Fruit fly (Drosophila melanogaster) whole organism, pupa: Measurements from ENCODE around the gene CG44005.
A peak's percentile ranks its signal among the peaks of the same experiment; 100 is the strongest.

Experiments used
- CG13204 ChIP-seq: fragments of 200-800 bp; sonication (Bioruptor generic); optimal IDR thresholded peaks from 2 replicates; lab custom pipeline; 2018; ENCODE audit warnings: missing biosample characterization, mild to moderate bottlenecking, missing genetic modification characterization, moderate library complexity
- CG14655 ChIP-seq: fragments of 200-800 bp; sonication (Bioruptor generic); optimal IDR thresholded peaks from 3 replicates; lab custom pipeline; 2017; ENCODE audit warnings: mild to moderate bottlenecking, missing biosample characterization, missing genetic modification reagents, missing genetic modification characterization
- CG15710 ChIP-seq: fragments of 200-800 bp; sonication (Bioruptor generic); optimal IDR thresholded peaks from 2 replicates; lab custom pipeline; 2018; ENCODE audit warnings: missing biosample characterization, mild to moderate bottlenecking, missing genetic modification characterization, moderate library complexity
- CG32121 ChIP-seq: fragments of 200-800 bp; sonication (Bioruptor generic); IDR thresholded peaks from 2 replicates; pipeline ENCODE4 v1.3.6; 2022; ENCODE audit warnings: missing biosample characterization, missing genetic modification characterization
- CG4496 ChIP-seq: fragments of 200-800 bp; sonication (Bioruptor generic); IDR thresholded peaks from 3 replicates; pipeline ENCODE4 v1.3.6; 2022; ENCODE audit warnings: missing biosample characterization, missing genetic modification characterization
- CG8159 ChIP-seq: fragments of 200-800 bp; sonication (Bioruptor generic); optimal IDR thresholded peaks from 3 replicates; lab custom pipeline; 2018; ENCODE audit warnings: missing biosample characterization, mild to moderate bottlenecking, missing genetic modification characterization, moderate library complexity
- CG8301 ChIP-seq: fragments of 200-800 bp; sonication (Bioruptor generic); optimal IDR thresholded peaks from 2 replicates; lab custom pipeline; 2018; ENCODE audit warnings: missing biosample characterization, mild to moderate bottlenecking, missing genetic modification characterization
- Snoo ChIP-seq: fragments of 200-800 bp; sonication (Bioruptor generic); optimal IDR thresholded peaks from 3 replicates; lab custom pipeline; 2017; ENCODE audit warnings: missing biosample characterization, mild to moderate bottlenecking, missing genetic modification characterization, inconsistent platforms
- gl ChIP-seq: fragments of 200-800 bp; sonication (Bioruptor generic); optimal IDR thresholded peaks from 2 replicates; lab custom pipeline; 2018; ENCODE audit warnings: missing biosample characterization, mild to moderate bottlenecking, missing genetic modification characterization
- rn ChIP-seq: fragments of 200-800 bp; sonication (Bioruptor generic); IDR thresholded peaks from 2 replicates; pipeline ENCODE4 v1.3.6; 2022; ENCODE audit warnings: missing biosample characterization, missing genetic modification characterization

- TF ChIP-seq rn (no peak), Snoo (tag; lab: Kevin White, UChicago) (peak; percentile 61), CG4496 (peak; percentile 62; the same call in 2 of the 3 replicates), CG8159 (tag; lab: Kevin White, UChicago) (peak; percentile 71), CG14655 (GFP tag; lab: Kevin White, UChicago) (no peak), CG32121 (GFP tag; lab: Robert Waterston, UW) (peak; percentile 46), gl (tag; lab: Kevin White, UChicago) (no peak), CG15710 (tag; lab: Kevin White, UChicago) (peak; percentile 74), CG8301 (peak; percentile 45), CG13204 (GFP tag; lab: Kevin White, UChicago) (no peak)
These were observed 34.4 kb upstream of the CG44005 start, which contains the start of the genes CG13698 and mRpS26 for dm6 chr3L:18106021-18106944.
